Worm (Caenorhabditis elegans): Measurements from ENCODE around the gene F17C11.22.

Gene F17C11.22

ce11 chrV:10951655-10952278 lies 18.2 kb downstream of the F17C11.22 start, which contains the start of gene F17C11.4 (continued):
- no peak for TF ChIP-seq dmd-9 (GFP tag; IDR thresholded peaks at IDR 0.05)
- TF ChIP-seq lin-15B (tag; optimal IDR thresholded peaks at IDR 0.05) = no peak
- TF ChIP-seq F26F4.8 (GFP tag; conservative IDR thresholded peaks at IDR 0.05) = no peak
- peak; percentile 41 for TF ChIP-seq ctbp-1 (GFP tag; IDR thresholded peaks at IDR 0.05)
- TF ChIP-seq duxl-1 (tag; optimal IDR thresholded peaks at IDR 0.05; ENCODE audit: poor library complexity) = no peak
- no peak for TF ChIP-seq daf-12 (tag; optimal IDR thresholded peaks at IDR 0.05)
- TF ChIP-seq madf-5 (GFP tag; IDR thresholded peaks at IDR 0.05) = no peak
- no peak for TF ChIP-seq arid-1 (GFP tag; conservative IDR thresholded peaks at IDR 0.05)
- TF ChIP-seq ztf-7 (tag; optimal IDR thresholded peaks at IDR 0.05) = no peak
- peak; percentile 65; the same call in 1 of the 2 replicates for TF ChIP-seq tra-1 (GFP tag; IDR thresholded peaks at IDR 0.05)
- TF ChIP-seq fkh-10 (GFP tag; optimal IDR thresholded peaks at IDR 0.05) = peak; percentile 69
- no peak for TF ChIP-seq lir-3 (tag; optimal IDR thresholded peaks at IDR 0.05)
- TF ChIP-seq dve-1 (tag; optimal IDR thresholded peaks at IDR 0.05; ENCODE audit: insufficient read depth) = peak; percentile 74
- no peak for TF ChIP-seq tag-97 (GFP tag; IDR thresholded peaks at IDR 0.05)
- TF ChIP-seq ceh-44 (GFP tag; IDR thresholded peaks at IDR 0.05) = no peak

- TF ChIP-seq dve-1 (tag; optimal IDR thresholded peaks at IDR 0.05; ENCODE audit: insufficient read depth) (no peak), ceh-82 (tag; optimal IDR thresholded peaks at IDR 0.05) (no peak), snpc-4 (tag; optimal IDR thresholded peaks at IDR 0.05) (no peak), zag-1 (tag; optimal IDR thresholded peaks at IDR 0.05) (no peak), fos-1 (tag; optimal IDR thresholded peaks at IDR 0.05) (no peak), ceh-44 (GFP tag; IDR thresholded peaks at IDR 0.05) (no peak), lin-13 (GFP tag; optimal IDR thresholded peaks at IDR 0.05) (no peak), ces-1 (GFP tag; optimal IDR thresholded peaks at IDR 0.05) (no peak), ztf-11 (tag; optimal IDR thresholded peaks at IDR 0.05) (no peak), mxl-2 (GFP tag; conservative IDR thresholded peaks at IDR 0.05) (no peak), lsy-2 (tag; optimal IDR thresholded peaks at IDR 0.05) (no peak), Y5F2A.4 (GFP tag; optimal IDR thresholded peaks at IDR 0.05) (no peak), zip-11 (GFP tag; IDR thresholded peaks at IDR 0.05) (no peak), nhr-237 (tag; optimal IDR thresholded peaks at IDR 0.05) (no peak), R02D3.7 (tag; optimal IDR thresholded peaks at IDR 0.05) (no peak), gei-8 (GFP tag; optimal IDR thresholded peaks at IDR 0.05) (no peak), nhr-77 (tag; optimal IDR thresholded peaks at IDR 0.05) (no peak)
Observed at ce11 chrV:10949511-10949910, 20.5 kb downstream of the F17C11.22 start, which contains the start of gene col-153. Gene col-153, plus strand, starts transcription at chrV:10949811.

- TF ChIP-seq snpc-1.2 (GFP tag; IDR thresholded peaks at IDR 0.05) (no peak), spr-3 (GFP tag; optimal IDR thresholded peaks at IDR 0.05) (no peak), Y105C5A.15 (GFP tag; IDR thresholded peaks at IDR 0.05) (no peak), aha-1 (tag) (peak; percentile 38)
Observed at ce11 chrV:10947930-10948329, 22.0 kb downstream of the F17C11.22 start, which contains the start of gene F17C11.2. Gene F17C11.2, plus strand, starts transcription at chrV:10948230.

ce11 chrV:10947210-10947609 lies 22.8 kb downstream of the F17C11.22 start:
- TF ChIP-seq T26A8.4 (GFP tag; IDR thresholded peaks at IDR 0.05) (no peak), nhr-11 (tag; optimal IDR thresholded peaks at IDR 0.05) (no peak), sdz-12 (GFP tag; optimal IDR thresholded peaks at IDR 0.05) (no peak), nhr-6 (tag; optimal IDR thresholded peaks at IDR 0.05) (no peak), nhr-10 (tag; optimal IDR thresholded peaks at IDR 0.05) (no peak), F49E8.2 (tag; optimal IDR thresholded peaks at IDR 0.05; ENCODE audit: borderline replicate concordance) (no peak), ceh-62 (tag; optimal IDR thresholded peaks at IDR 0.05) (no peak), snpc-1.2 (GFP tag; IDR thresholded peaks at IDR 0.05) (no peak), hif-1 (tag; optimal IDR thresholded peaks at IDR 0.05) (no peak), nhr-102 (tag; optimal IDR thresholded peaks at IDR 0.05) (no peak), tag-97 (GFP tag; IDR thresholded peaks at IDR 0.05) (no peak), pqm-1 (tag; optimal IDR thresholded peaks at IDR 0.05) (no peak), nhr-77 (tag; optimal IDR thresholded peaks at IDR 0.05) (no peak), aly-2 (tag; optimal IDR thresholded peaks at IDR 0.05) (no peak), F10B5.3 (tag; optimal IDR thresholded peaks at IDR 0.05) (no peak), nhr-76 (tag; optimal IDR thresholded peaks at IDR 0.05) (no peak), ces-1 (GFP tag; optimal IDR thresholded peaks at IDR 0.05) (no peak), nhr-42 (GFP tag; IDR thresholded peaks at IDR 0.05) (no peak)

Data from whole organism, L4 larva.